Fruit fly (Drosophila melanogaster) whole organism, embryonic: ENCODE data around the gene Antdh.

ENCODE experiments used
- ATbp ChIP-seq: fragments of 200-800 bp; sonication (Bioruptor generic); optimal IDR thresholded peaks from 2 replicates; lab custom pipeline; 2017; ENCODE audit warnings: missing biosample characterization, mild to moderate bottlenecking, missing genetic modification characterization, missing genetic modification reagents
- Atf-2 ChIP-seq: fragments of 200-800 bp; sonication (Bioruptor generic); optimal IDR thresholded peaks from 2 replicates; lab custom pipeline; 2016; ENCODE audit warnings: missing biosample characterization, missing genetic modification characterization
- BEAF-32 ChIP-seq: fragments of 200-800 bp; sonication (Bioruptor generic); optimal IDR thresholded peaks from 3 replicates; lab custom pipeline; 2017; ENCODE audit warnings: missing biosample characterization, missing genetic modification characterization, mild to moderate bottlenecking, moderate library complexity, missing genetic modification reagents
- CG10321 ChIP-seq: fragments of 200-800 bp; sonication (Bioruptor generic); IDR thresholded peaks from 2 replicates; pipeline ENCODE4 v1.3.6; 2022; ENCODE audit warnings: missing biosample characterization, missing genetic modification characterization
- CG12219 ChIP-seq: fragments of 200-800 bp; sonication (Bioruptor generic); optimal IDR thresholded peaks from 3 replicates; lab custom pipeline; 2018; ENCODE audit warnings: missing biosample characterization, mild to moderate bottlenecking, missing genetic modification characterization
- CG12769 ChIP-seq: fragments of 200-800 bp; sonication (Bioruptor generic); optimal IDR thresholded peaks from 2 replicates; lab custom pipeline; 2019; ENCODE audit warnings: missing biosample characterization, mild to moderate bottlenecking, missing genetic modification characterization, moderate library complexity
- CG13894 ChIP-seq: fragments of 200-800 bp; sonication (Bioruptor generic); optimal IDR thresholded peaks from 3 replicates; lab custom pipeline; 2018; ENCODE audit warnings: missing biosample characterization, mild to moderate bottlenecking, missing genetic modification characterization, moderate library complexity
- CG14050 ChIP-seq: fragments of 200-800 bp; sonication (Bioruptor generic); IDR thresholded peaks from 3 replicates; pipeline ENCODE4 v1.3.6; 2022; ENCODE audit warnings: missing biosample characterization, missing genetic modification characterization
- CG15073 ChIP-seq: fragments of 200-800 bp; sonication (Bioruptor generic); optimal IDR thresholded peaks from 2 replicates; lab custom pipeline; 2016; ENCODE audit warnings: missing biosample characterization, missing genetic modification characterization
- CG15479 ChIP-seq: fragments of 200-800 bp; sonication (Bioruptor generic); optimal IDR thresholded peaks from 3 replicates; lab custom pipeline; 2019; ENCODE audit warnings: missing biosample characterization, mild to moderate bottlenecking, missing genetic modification characterization, moderate library complexity
- CG1647 ChIP-seq: fragments of 200-800 bp; sonication (Bioruptor generic); optimal IDR thresholded peaks from 3 replicates; lab custom pipeline; 2016; ENCODE audit warnings: missing biosample characterization, missing genetic modification characterization
- CG17328 ChIP-seq: fragments of 200-800 bp; sonication (Bioruptor generic); IDR thresholded peaks from 2 replicates; pipeline ENCODE4 v1.3.6; 2022; ENCODE audit warnings: missing biosample characterization, missing genetic modification characterization
- CG17385 ChIP-seq: fragments of 200-800 bp; sonication (Bioruptor generic); optimal IDR thresholded peaks from 3 replicates; lab custom pipeline; 2018; ENCODE audit warnings: missing biosample characterization, mild to moderate bottlenecking, missing genetic modification characterization
- CG1792 ChIP-seq: fragments of 200-800 bp; sonication (Bioruptor generic); optimal IDR thresholded peaks from 2 replicates; lab custom pipeline; 2016; ENCODE audit warnings: missing biosample characterization, missing genetic modification characterization
- CG1832 ChIP-seq: fragments of 200-800 bp; sonication (Bioruptor generic); optimal IDR thresholded peaks from 2 replicates; lab custom pipeline; 2017; ENCODE audit warnings: missing biosample characterization, mild to moderate bottlenecking, missing genetic modification characterization, inconsistent platforms
- CG32767 ChIP-seq: fragments of 200-800 bp; sonication (Bioruptor generic); IDR thresholded peaks from 2 replicates; pipeline ENCODE4 v1.3.6; 2022; ENCODE audit warnings: missing biosample characterization, missing genetic modification characterization
- CG3281 ChIP-seq: fragments of 200-800 bp; sonication (Bioruptor generic); optimal IDR thresholded peaks from 3 replicates; lab custom pipeline; 2017; ENCODE audit warnings: missing biosample characterization, mild to moderate bottlenecking, missing genetic modification characterization
- CG34422 ChIP-seq: fragments of 200-800 bp; sonication (Bioruptor generic); IDR thresholded peaks from 3 replicates; pipeline ENCODE4 v1.3.6; 2022; ENCODE audit warnings: missing biosample characterization, missing genetic modification characterization
- CG4617 ChIP-seq: fragments of 200-800 bp; sonication (Bioruptor generic); optimal IDR thresholded peaks from 3 replicates; lab custom pipeline; 2016; ENCODE audit warnings: missing biosample characterization, missing genetic modification characterization, borderline replicate concordance
- CG5953 ChIP-seq: fragments of 200-800 bp; sonication (Bioruptor generic); IDR thresholded peaks from 2 replicates; pipeline ENCODE4 v1.3.6; 2022; ENCODE audit warnings: missing biosample characterization, missing genetic modification characterization
- CG6683 ChIP-seq: fragments of 200-800 bp; sonication (Bioruptor generic); optimal IDR thresholded peaks from 2 replicates; lab custom pipeline; 2017; ENCODE audit warnings: missing biosample characterization, mild to moderate bottlenecking, missing genetic modification characterization, missing genetic modification reagents
- CG8290 ChIP-seq, 3 experiments: fragments of 200-800 bp; sonication (Bioruptor generic); optimal IDR thresholded peaks; 2 replicates each; lab custom pipeline; 2016 to 2019; ENCODE audit warnings: missing biosample characterization in 3 of 3, missing genetic modification characterization in 3 of 3, mild to moderate bottlenecking in 2 of 3, moderate library complexity in 1 of 3
- Dll ChIP-seq: fragments of 200-800 bp; sonication (Bioruptor generic); IDR thresholded peaks from 4 replicates; pipeline ENCODE4 v1.3.6; 2022; ENCODE audit warnings: missing biosample characterization, missing genetic modification characterization; ENCODE audit not compliant: partially characterized antibody
- Jarid2 ChIP-seq: fragments of 200-800 bp; sonication (Bioruptor generic); optimal IDR thresholded peaks from 3 replicates; lab custom pipeline; 2017; ENCODE audit warnings: mild to moderate bottlenecking, missing biosample characterization, missing genetic modification reagents, missing genetic modification characterization
- Max ChIP-seq: fragments of 200-800 bp; sonication (Bioruptor generic); optimal IDR thresholded peaks from 2 replicates; lab custom pipeline; 2016; ENCODE audit warnings: missing biosample characterization, mild to moderate bottlenecking, missing genetic modification characterization
- Nf-YC ChIP-seq: fragments of 200-800 bp; optimal IDR thresholded peaks from 3 replicates; lab custom pipeline; 2019; ENCODE audit warnings: missing biosample characterization, mild to moderate bottlenecking, missing genetic modification characterization, moderate library complexity
- Sox100B ChIP-seq: fragments of 200-800 bp; sonication (Bioruptor generic); optimal IDR thresholded peaks from 3 replicates; lab custom pipeline; 2018; ENCODE audit warnings: missing biosample characterization, mild to moderate bottlenecking, missing genetic modification characterization
- Stat92E ChIP-seq, 3 experiments: fragments of >200 bp in 2 of 3; fragments of 200-800 bp in 1 of 3; sonication (Bioruptor generic) in 1 of 3; optimal IDR thresholded peaks; 2 replicates each; lab custom pipeline; 2017 to 2019; ENCODE audit warnings: missing biosample characterization in 3 of 3, missing genetic modification characterization in 3 of 3, mild to moderate bottlenecking in 1 of 3, moderate library complexity in 1 of 3
- Trl ChIP-seq, 3 experiments: fragments of >200 bp in 2 of 3; fragments of 200-800 bp in 1 of 3; sonication (Bioruptor generic) in 1 of 3; optimal IDR thresholded peaks; 2 replicates in 1 of 3; 3 replicates in 2 of 3; lab custom pipeline; 2016 to 2017; ENCODE audit warnings: missing biosample characterization in 1 of 3, missing genetic modification characterization in 1 of 3
- Usf ChIP-seq: fragments of 200-800 bp; sonication (Bioruptor generic); optimal IDR thresholded peaks from 2 replicates; lab custom pipeline; 2017; ENCODE audit warnings: missing genotype, missing biosample characterization, missing genetic modification characterization
- ara ChIP-seq: fragments of 200-800 bp; sonication (Bioruptor generic); IDR thresholded peaks from 2 replicates; pipeline ENCODE4 v1.3.6; 2022; ENCODE audit warnings: missing biosample characterization, missing genetic modification characterization
- cas ChIP-seq: fragments of 200-800 bp; sonication (Bioruptor generic); IDR thresholded peaks from 2 replicates; pipeline ENCODE4 v1.3.6; 2022; ENCODE audit warnings: missing biosample characterization, missing genetic modification characterization
- chinmo ChIP-seq: fragments of 200-800 bp; sonication (Bioruptor generic); IDR thresholded peaks from 4 replicates; pipeline ENCODE4 v1.3.6; 2022; ENCODE audit warnings: missing biosample characterization, missing genetic modification characterization; ENCODE audit not compliant: partially characterized antibody
- crol ChIP-seq: fragments of 200-800 bp; sonication (Bioruptor generic); IDR thresholded peaks from 2 replicates; pipeline ENCODE4 v1.3.6; 2022; ENCODE audit warnings: missing biosample characterization, missing genetic modification characterization
- danr ChIP-seq: fragments of 200-800 bp; sonication (Bioruptor generic); IDR thresholded peaks from 2 replicates; pipeline ENCODE4 v1.3.6; 2022; ENCODE audit warnings: missing biosample characterization, missing genetic modification characterization
- ewg ChIP-seq: fragments of 200-800 bp; sonication (Bioruptor generic); optimal IDR thresholded peaks from 3 replicates; lab custom pipeline; 2017; ENCODE audit warnings: mild to moderate bottlenecking, missing biosample characterization, missing genetic modification reagents, missing genetic modification characterization
- ftz-f1 ChIP-seq: fragments of 200-800 bp; sonication (Bioruptor generic); optimal IDR thresholded peaks from 2 replicates; lab custom pipeline; 2016; ENCODE audit warnings: missing biosample characterization, missing genetic modification characterization
- fu2 ChIP-seq: fragments of 200-800 bp; sonication (Bioruptor generic); optimal IDR thresholded peaks from 2 replicates; lab custom pipeline; 2016; ENCODE audit warnings: missing biosample characterization, missing genetic modification characterization
- gcm ChIP-seq: fragments of 200-800 bp; sonication (Bioruptor generic); optimal IDR thresholded peaks from 2 replicates; lab custom pipeline; 2019; ENCODE audit warnings: missing biosample characterization, mild to moderate bottlenecking, missing genetic modification characterization, moderate library complexity
- mam ChIP-seq: fragments of 200-800 bp; sonication (Bioruptor generic); optimal IDR thresholded peaks from 3 replicates; lab custom pipeline; 2016; ENCODE audit warnings: missing biosample characterization, missing genetic modification characterization
- nmo ChIP-seq: fragments of 200-800 bp; sonication (Bioruptor generic); optimal IDR thresholded peaks from 2 replicates; lab custom pipeline; 2018; ENCODE audit warnings: missing biosample characterization, mild to moderate bottlenecking, missing genetic modification characterization, moderate library complexity
- nom ChIP-seq: fragments of 200-800 bp; sonication (Bioruptor generic); optimal IDR thresholded peaks from 2 replicates; lab custom pipeline; 2017; ENCODE audit warnings: missing biosample characterization, missing genetic modification characterization, mild to moderate bottlenecking, moderate library complexity, missing genetic modification reagents
- phol ChIP-seq: fragments of 200-800 bp; sonication (Bioruptor generic); optimal IDR thresholded peaks from 3 replicates; lab custom pipeline; 2018; ENCODE audit warnings: missing biosample characterization, mild to moderate bottlenecking, missing genetic modification characterization, moderate library complexity
- slbo ChIP-seq: fragments of 200-800 bp; sonication (Bioruptor generic); IDR thresholded peaks from 2 replicates; pipeline ENCODE4 v1.3.6; 2022; ENCODE audit warnings: missing biosample characterization, missing genetic modification characterization
- tup ChIP-seq: fragments of 200-800 bp; sonication (Bioruptor generic); optimal IDR thresholded peaks from 2 replicates; lab custom pipeline; 2016; ENCODE audit warnings: missing biosample characterization, mild to moderate bottlenecking, missing genetic modification characterization, moderate library complexity
- twi ChIP-seq: fragments of 200-800 bp; optimal IDR thresholded peaks from 2 replicates; lab custom pipeline; 2019; ENCODE audit warnings: missing biosample characterization, mild to moderate bottlenecking, missing genetic modification characterization, moderate library complexity

Gene Antdh

dm6 chrX:11154511-11155197 lies 14.2 kb downstream of the Antdh start (continued):
- TF ChIP-seq CG4617 (GFP tag; lab: Kevin White, UChicago) (peak; percentile 30), BEAF-32 (GFP tag; lab: Kevin White, UChicago) (no peak), CG17385 (GFP tag; lab: Kevin White, UChicago) (peak; percentile 70), Trl (optimal IDR thresholded peaks at IDR 0.05; lab: Kevin White, UChicago) (peak; percentile 79 to 86), Trl (GFP tag; optimal IDR thresholded peaks at IDR 0.05; lab: Kevin White, UChicago) (no peak), ara (GFP tag; lab: Robert Waterston, UW) (no peak), CG1832 (peak; percentile 85), nom (GFP tag; lab: Kevin White, UChicago) (peak; percentile 22), twi (tag; lab: Kevin White, UChicago) (peak; percentile 22), Max (GFP tag; lab: Kevin White, UChicago) (no peak), CG12219 (no peak), CG5953 (GFP tag; lab: Robert Waterston, UW) (no peak), Nf-YC (tag; lab: Kevin White, UChicago) (peak; percentile 42), ftz-f1 (GFP tag; lab: Kevin White, UChicago) (no peak), CG32767 (GFP tag; lab: Robert Waterston, UW) (0 out of 2 replicates have a peak, but pooled peaks have one; percentile 31), CG6683 (no peak), CG10321 (GFP tag; lab: Robert Waterston, UW) (peak; percentile 27; the same call in 1 of the 2 replicates), crol (GFP tag; lab: Robert Waterston, UW) (peak; percentile 27; the same call in 1 of the 2 replicates), CG12769 (tag; lab: Kevin White, UChicago) (peak; percentile 72), CG14050 (no peak), CG15479 (GFP tag; lab: Kevin White, UChicago) (no peak), CG8290 (GFP tag; optimal IDR thresholded peaks at IDR 0.05; lab: Kevin White, UChicago) (no peak), CG8290 (tag; optimal IDR thresholded peaks at IDR 0.05; lab: Kevin White, UChicago) (no peak), tup (no peak), CG34422 (GFP tag; lab: Robert Waterston, UW) (peak; percentile 45; the same call in 1 of the 3 replicates), Jarid2 (peak; percentile 44), Atf-2 (GFP tag; lab: Kevin White, UChicago) (no peak), ewg (GFP tag; lab: Kevin White, UChicago) (peak; percentile 50), CG17328 (GFP tag; lab: Robert Waterston, UW) (no peak), phol (tag; lab: Kevin White, UChicago) (peak; percentile 36), Usf (GFP tag; lab: Kevin White, UChicago) (no peak), Sox100B (no peak), chinmo (GFP tag; lab: Robert Waterston, UW) (peak; percentile 69; the same call in 1 of the 4 replicates)

dm6 chrX:11153826-11154510 lies 14.9 kb downstream of the Antdh start, which contains the start of the genes rtv and Dlic:
Gene rtv, minus strand, starts transcription at chrX:11153990.
Gene Dlic, plus strand, starts transcription at chrX:11154421.
- TF ChIP-seq ATbp (no peak), slbo (peak; percentile 43; the same call in 1 of the 2 replicates), gcm (no peak), CG15073 (GFP tag; lab: Kevin White, UChicago) (no peak), Max (GFP tag; lab: Kevin White, UChicago) (no peak), danr (GFP tag; lab: Robert Waterston, UW) (no peak), BEAF-32 (GFP tag; lab: Kevin White, UChicago) (peak; percentile 76), Atf-2 (GFP tag; lab: Kevin White, UChicago) (peak; percentile 12), Stat92E (GFP tag; optimal IDR thresholded peaks at IDR 0.05; lab: Kevin White, UChicago) (no peak), CG1792 (GFP tag; lab: Kevin White, UChicago) (no peak), Dll (GFP tag; lab: Robert Waterston, UW) (peak; percentile 88), mam (GFP tag; lab: Kevin White, UChicago) (peak; percentile 33), fu2 (GFP tag; lab: Kevin White, UChicago) (no peak), CG1647 (GFP tag; lab: Kevin White, UChicago) (peak; percentile 1), CG3281 (GFP tag; lab: Kevin White, UChicago) (no peak), CG13894 (peak; percentile 53), nmo (GFP tag; lab: Kevin White, UChicago) (peak; percentile 60), cas (no peak)
